Fruit fly (Drosophila melanogaster): Measurements from ENCODE around the gene Nprl2.

dm6 chrX:16874671-16875070 is 9.5 kb downstream of the Nprl2 start:
- TF ChIP-seq Myc (optimal IDR thresholded peaks at IDR 0.05) (no peak), psq (optimal IDR thresholded peaks at IDR 0.05) (no peak), h (optimal IDR thresholded peaks at IDR 0.05) (no peak)

All from Kc167 (cell line).